Fruit fly (Drosophila melanogaster) whole organism, wandering third instar larva: ENCODE data around the gene CG43149.

Experiments used
- Abd-B ChIP-seq: fragments of >200 bp; optimal IDR thresholded peaks from 2 replicates; lab custom pipeline; 2017; ENCODE audit warnings: missing biosample characterization, missing genetic modification characterization
- CG32264 ChIP-seq: fragments of 200-800 bp; sonication (Bioruptor generic); optimal IDR thresholded peaks from 2 replicates; lab custom pipeline; 2016; ENCODE audit warnings: missing biosample characterization, missing genetic modification characterization
- CrebA ChIP-seq: fragments of 200-800 bp; sonication (Bioruptor generic); optimal IDR thresholded peaks from 2 replicates; lab custom pipeline; 2016; ENCODE audit warnings: missing biosample characterization, mild to moderate bottlenecking, missing genetic modification characterization, borderline replicate concordance
- Dfd ChIP-seq: fragments of >200 bp; optimal IDR thresholded peaks from 2 replicates; lab custom pipeline; 2017; ENCODE audit warnings: missing biosample characterization, missing genetic modification characterization
- Dif ChIP-seq: fragments of 200-275, 200-300 bp; sonication (Bioruptor generic); optimal IDR thresholded peaks from 2 replicates; lab custom pipeline; 2018; ENCODE audit warnings: missing biosample characterization, missing genetic modification characterization; ENCODE audit not compliant: partially characterized antibody
- GATAd ChIP-seq: sonication (Bioruptor generic); optimal IDR thresholded peaks from 2 replicates; lab custom pipeline; 2016; ENCODE audit warnings: missing biosample characterization, missing genetic modification characterization
- HLH106 ChIP-seq: fragments of 200-800 bp; optimal IDR thresholded peaks from 3 replicates; lab custom pipeline; 2019; ENCODE audit warnings: missing biosample characterization, mild to moderate bottlenecking, missing genetic modification characterization, moderate library complexity
- Hnf4 ChIP-seq: fragments of 200-800 bp; sonication (Bioruptor generic); optimal IDR thresholded peaks from 2 replicates; lab custom pipeline; 2016; ENCODE audit warnings: missing biosample characterization, mild to moderate bottlenecking, missing genetic modification characterization
- Hr78 ChIP-seq: fragments of >200 bp; optimal IDR thresholded peaks from 2 replicates; lab custom pipeline; 2017; ENCODE audit warnings: missing biosample characterization, missing genetic modification characterization
- Hr83 ChIP-seq: fragments of 200-300 bp; sonication (Bioruptor generic); optimal IDR thresholded peaks from 2 replicates; lab custom pipeline; 2016; ENCODE audit warnings: missing biosample characterization, mild to moderate bottlenecking, missing genetic modification characterization, moderate library complexity; ENCODE audit not compliant: poor library complexity, severe bottlenecking
- Jra ChIP-seq: sonication (Bioruptor generic); optimal IDR thresholded peaks from 2 replicates; lab custom pipeline; 2016; ENCODE audit warnings: missing biosample characterization, missing genetic modification characterization
- Mio ChIP-seq: sonication (Bioruptor generic); optimal IDR thresholded peaks from 2 replicates; lab custom pipeline; 2016; ENCODE audit warnings: missing biosample characterization, missing genetic modification characterization
- Myc ChIP-seq: fragments of >200 bp; optimal IDR thresholded peaks from 2 replicates; lab custom pipeline; 2017
- N ChIP-seq: fragments of >200 bp; optimal IDR thresholded peaks from 2 replicates; lab custom pipeline; 2018; ENCODE audit warnings: missing biosample characterization, missing external identifiers, missing genetic modification characterization
- OdsH ChIP-seq: fragments of 200-800 bp; sonication (Bioruptor generic); optimal IDR thresholded peaks from 2 replicates; lab custom pipeline; 2016; ENCODE audit warnings: missing biosample characterization, mild to moderate bottlenecking, missing genetic modification characterization
- Rel ChIP-seq, 2 experiments: fragments of 200-800 bp; sonication (Bioruptor generic) in 1 of 2; optimal IDR thresholded peaks; 2 replicates in 1 of 2; 3 replicates in 1 of 2; lab custom pipeline; 2016 to 2019; ENCODE audit warnings: mild to moderate bottlenecking in 2 of 2, missing biosample characterization in 2 of 2, missing genetic modification characterization in 2 of 2, moderate library complexity in 1 of 2
- Sp1 ChIP-seq: fragments of 200-800 bp; sonication (Bioruptor generic); optimal IDR thresholded peaks from 3 replicates; lab custom pipeline; 2019; ENCODE audit warnings: missing biosample characterization, mild to moderate bottlenecking, missing genetic modification characterization, moderate library complexity
- brk ChIP-seq: fragments of 200-800 bp; sonication (Bioruptor generic); optimal IDR thresholded peaks from 2 replicates; lab custom pipeline; 2016; ENCODE audit warnings: missing biosample characterization, mild to moderate bottlenecking, missing genetic modification characterization
- dl ChIP-seq, 2 experiments: fragments of 175-275, 200-275 bp in 1 of 2; fragments of 200-275 bp in 1 of 2; sonication (Bioruptor generic); optimal IDR thresholded peaks; lab custom pipeline; 2018; ENCODE audit warnings: mild to moderate bottlenecking in 2 of 2, missing biosample characterization in 2 of 2, missing genetic modification characterization in 2 of 2, moderate library complexity in 2 of 2; ENCODE audit not compliant: partially characterized antibody in 2 of 2, insufficient read depth in 1 of 2
- dmrt93B ChIP-seq: fragments of 200-800 bp; sonication (Bioruptor generic); optimal IDR thresholded peaks from 2 replicates; lab custom pipeline; 2018; ENCODE audit warnings: missing biosample characterization, mild to moderate bottlenecking, missing genetic modification characterization
- dsf ChIP-seq: sonication (Bioruptor generic); optimal IDR thresholded peaks from 2 replicates; lab custom pipeline; 2016; ENCODE audit warnings: missing biosample characterization, missing genetic modification characterization, borderline replicate concordance
- ey ChIP-seq: fragments of 200-800 bp; sonication (Bioruptor generic); optimal IDR thresholded peaks from 2 replicates; lab custom pipeline; 2016; ENCODE audit warnings: missing biosample characterization, missing genetic modification characterization
- fru ChIP-seq: fragments of 200-800 bp; sonication (Bioruptor generic); optimal IDR thresholded peaks from 3 replicates; lab custom pipeline; 2016; ENCODE audit warnings: missing biosample characterization, mild to moderate bottlenecking, missing genetic modification characterization
- h ChIP-seq: fragments of 200-800 bp; sonication (Bioruptor generic); optimal IDR thresholded peaks from 3 replicates; lab custom pipeline; 2016; ENCODE audit warnings: missing biosample characterization, mild to moderate bottlenecking, missing genetic modification characterization
- jim ChIP-seq: fragments of 175-275, 200-325 bp; sonication (Bioruptor generic); optimal IDR thresholded peaks from 2 replicates; lab custom pipeline; 2016; ENCODE audit warnings: missing biosample characterization, mild to moderate bottlenecking, missing genetic modification characterization
- pan ChIP-seq: fragments of >200 bp; optimal IDR thresholded peaks from 2 replicates; lab custom pipeline; 2017
- psq ChIP-seq: fragments of 200-800 bp; sonication (Bioruptor generic); optimal IDR thresholded peaks from 3 replicates; lab custom pipeline; 2017; ENCODE audit warnings: missing biosample characterization, mild to moderate bottlenecking, missing genetic modification characterization, moderate library complexity
- rgr ChIP-seq: fragments of 200-800 bp; sonication (Bioruptor generic); optimal IDR thresholded peaks from 3 replicates; lab custom pipeline; 2016; ENCODE audit warnings: missing biosample characterization, mild to moderate bottlenecking, missing genetic modification characterization
- sv ChIP-seq: fragments of 200-800 bp; sonication (Bioruptor generic); optimal IDR thresholded peaks from 3 replicates; lab custom pipeline; 2016; ENCODE audit warnings: missing biosample characterization, missing genetic modification characterization
- tai ChIP-seq: sonication (Bioruptor generic); optimal IDR thresholded peaks from 2 replicates; lab custom pipeline; 2016; ENCODE audit warnings: missing biosample characterization, missing genetic modification characterization
- usp ChIP-seq: fragments of >200 bp; optimal IDR thresholded peaks from 2 replicates; lab custom pipeline; 2017; ENCODE audit warnings: missing biosample characterization, missing genetic modification characterization

Gene CG43149

dm6 chr3L:54651-55050 lies at the start of gene CG43149:
Gene CG43149, minus strand, starts transcription at chr3L:54751.
- no peak for TF ChIP-seq dmrt93B (GFP tag; lab: Kevin White, UChicago)
- TF ChIP-seq Dif (GFP tag; lab: Kevin White, UChicago), result no peak
- no peak for TF ChIP-seq dsf (GFP tag; lab: Kevin White, UChicago)
- no peak for TF ChIP-seq GATAd (GFP tag; lab: Kevin White, UChicago)
- TF ChIP-seq fru, result no peak
- TF ChIP-seq Myc (lab: Kevin White, UChicago), result no peak
- TF ChIP-seq Hr78 (GFP tag; lab: Kevin White, UChicago), result no peak
- no peak for TF ChIP-seq Hnf4 (GFP tag; lab: Kevin White, UChicago)
- no peak for TF ChIP-seq Rel (GFP tag; optimal IDR thresholded peaks at IDR 0.05; lab: Kevin White, UChicago)
- no peak for TF ChIP-seq Rel (tag; optimal IDR thresholded peaks at IDR 0.05; lab: Kevin White, UChicago)
- TF ChIP-seq sv (GFP tag; lab: Kevin White, UChicago), result no peak
- no peak for TF ChIP-seq brk (GFP tag; lab: Kevin White, UChicago)
- no peak for TF ChIP-seq Jra (GFP tag; lab: Kevin White, UChicago)
- TF ChIP-seq Abd-B (GFP tag; lab: Kevin White, UChicago), result no peak
- no peak for TF ChIP-seq rgr (GFP tag; lab: Kevin White, UChicago)
- TF ChIP-seq Mio (GFP tag; lab: Kevin White, UChicago), result no peak
- no peak for TF ChIP-seq Hr83 (GFP tag; lab: Kevin White, UChicago)
- TF ChIP-seq ey (GFP tag; lab: Kevin White, UChicago), result no peak
- no peak for TF ChIP-seq N (GFP tag; lab: Kevin White, UChicago)

dm6 chr3L:104076-104475 lies 49.5 kb upstream of the CG43149 start:
- TF ChIP-seq CG32264 (GFP tag; lab: Kevin White, UChicago) (no peak), N (GFP tag; lab: Kevin White, UChicago) (no peak), Hr78 (GFP tag; lab: Kevin White, UChicago) (no peak), psq (no peak), fru (no peak), dl (GFP tag; optimal IDR thresholded peaks at IDR 0.05; lab: Kevin White, UChicago; ENCODE audit: insufficient read depth in 1 of 2, partially characterized antibody in 2 of 2) (no peak), Dfd (no peak), pan (lab: Kevin White, UChicago) (no peak), jim (GFP tag; lab: Kevin White, UChicago) (no peak), Hnf4 (GFP tag; lab: Kevin White, UChicago) (no peak), dsf (GFP tag; lab: Kevin White, UChicago) (no peak), rgr (GFP tag; lab: Kevin White, UChicago) (no peak)

dm6 chr3L:98275-98674 lies 43.7 kb upstream of the CG43149 start, which contains the start of gene CG12483:
Gene CG12483, minus strand, starts transcription at chr3L:98375.
- no peak for TF ChIP-seq dmrt93B (GFP tag; lab: Kevin White, UChicago)
- TF ChIP-seq N (GFP tag; lab: Kevin White, UChicago), result no peak
- no peak for TF ChIP-seq OdsH (GFP tag; lab: Kevin White, UChicago)
- no peak for TF ChIP-seq Myc (lab: Kevin White, UChicago)
- TF ChIP-seq CG32264 (GFP tag; lab: Kevin White, UChicago), result no peak
- TF ChIP-seq h (GFP tag; lab: Kevin White, UChicago), result no peak
- no peak for TF ChIP-seq Sp1 (GFP tag; lab: Kevin White, UChicago)
- TF ChIP-seq sv (GFP tag; lab: Kevin White, UChicago), result no peak
- no peak for TF ChIP-seq Dfd
- TF ChIP-seq brk (GFP tag; lab: Kevin White, UChicago), result no peak
- no peak for TF ChIP-seq HLH106 (tag; lab: Kevin White, UChicago)
- no peak for TF ChIP-seq tai
- TF ChIP-seq jim (GFP tag; lab: Kevin White, UChicago), result no peak

- peak; percentile 95 for TF ChIP-seq Dfd
- TF ChIP-seq Sp1 (GFP tag; lab: Kevin White, UChicago), result no peak
Measured at dm6 chr3L:97823-98222, 43.3 kb upstream of the CG43149 start.

- TF ChIP-seq HLH106 (tag; lab: Kevin White, UChicago), result no peak
- TF ChIP-seq Dfd, result no peak
- no peak for TF ChIP-seq CrebA (GFP tag; lab: Kevin White, UChicago)
- peak; percentile 32 for TF ChIP-seq brk (GFP tag; lab: Kevin White, UChicago)
- TF ChIP-seq tai, result peak; percentile 15
- no peak for TF ChIP-seq usp (GFP tag; lab: Kevin White, UChicago)
- TF ChIP-seq Hnf4 (GFP tag; lab: Kevin White, UChicago), result no peak
- TF ChIP-seq h (GFP tag; lab: Kevin White, UChicago), result peak; percentile 30
- TF ChIP-seq psq, result no peak
- TF ChIP-seq Rel (GFP tag; optimal IDR thresholded peaks at IDR 0.05; lab: Kevin White, UChicago), result no peak
- peak; percentile 29 for TF ChIP-seq Rel (tag; optimal IDR thresholded peaks at IDR 0.05; lab: Kevin White, UChicago)
- TF ChIP-seq, all 38 proteins: peak for 4
Measured at dm6 chr3L:95425-96139, 41.0 kb upstream of the CG43149 start.
